Fruit fly (Drosophila melanogaster) whole organism: ENCODE measurements around the gene CG14442.

Experiments
- CG8478 ChIP-seq: fragments of >200 bp; optimal IDR thresholded peaks from 2 replicates; lab custom pipeline; 2018; ENCODE audit warnings: inconsistent platforms
- Dll ChIP-seq: fragments of >200 bp; optimal IDR thresholded peaks from 2 replicates; lab custom pipeline; 2017
- pan ChIP-seq: fragments of >200 bp; optimal IDR thresholded peaks from 2 replicates; lab custom pipeline; 2017
- psq ChIP-seq: fragments of >200 bp; optimal IDR thresholded peaks from 2 replicates; lab custom pipeline; 2017
- usp ChIP-seq: fragments of >200 bp; optimal IDR thresholded peaks from 2 replicates; lab custom pipeline; 2017; ENCODE audit warnings: missing biosample characterization, missing genetic modification characterization, mixed read lengths

DNA sequence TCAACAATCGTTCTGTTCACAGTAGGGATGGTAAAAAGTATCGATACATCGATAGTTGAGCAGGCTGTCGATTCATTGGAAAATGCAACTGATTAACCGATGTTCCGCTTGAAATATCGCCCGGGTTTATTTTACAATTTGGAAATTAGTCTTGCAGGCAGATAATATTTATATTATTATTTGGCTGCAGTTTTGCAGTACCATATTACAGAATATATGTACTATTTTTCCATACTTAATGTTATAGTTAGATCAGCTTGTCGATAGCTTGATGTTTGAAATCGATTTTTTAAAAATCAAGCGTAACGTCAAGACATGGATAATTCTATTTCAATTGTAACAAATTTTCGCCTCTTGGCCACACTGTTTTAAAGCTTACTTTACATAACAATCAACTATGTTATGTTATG, at the start of gene CG14442:
- TF ChIP-seq psq (lab: Kevin White, UChicago), result no peak
- TF ChIP-seq CG8478, result no peak
- TF ChIP-seq Dll (lab: Kevin White, UChicago), result no peak
- TF ChIP-seq usp (GFP tag; lab: Kevin White, UChicago), result no peak
- TF ChIP-seq pan (lab: Kevin White, UChicago), result no peak
